Fruit fly (Drosophila melanogaster) whole organism, prepupa: ENCODE data around the gene aqz.

Experiments
- Sox102F ChIP-seq: fragments of 200-800 bp; sonication (Bioruptor generic); optimal IDR thresholded peaks from 2 replicates; lab custom pipeline; 2016; ENCODE audit warnings: missing biosample characterization, mild to moderate bottlenecking, missing genetic modification characterization
- fkh ChIP-seq: fragments of 200-800 bp; sonication (Bioruptor generic); optimal IDR thresholded peaks from 3 replicates; lab custom pipeline; 2017; ENCODE audit warnings: missing biosample characterization, mild to moderate bottlenecking, missing genetic modification characterization, moderate library complexity
- ss ChIP-seq, 2 experiments: fragments of 200-800 bp; sonication (Bioruptor generic); optimal IDR thresholded peaks; 2 replicates in 1 of 2; 3 replicates in 1 of 2; lab custom pipeline; 2017 to 2018; ENCODE audit warnings: mild to moderate bottlenecking in 2 of 2, missing biosample characterization in 2 of 2, missing genetic modification characterization in 2 of 2, moderate library complexity in 1 of 2

dm6 chr3R:8767998-8768397, 52.5 kb downstream of the aqz start, which contains the start of the genes CG34135 and CG11768:
- TF ChIP-seq ss (GFP tag; optimal IDR thresholded peaks at IDR 0.05; lab: Kevin White, UChicago) (no peak), Sox102F (GFP tag; lab: Kevin White, UChicago) (no peak), fkh (GFP tag; lab: Kevin White, UChicago) (no peak)
